Worm (Caenorhabditis elegans): ENCODE results near the gene mex-1.

DNA sequence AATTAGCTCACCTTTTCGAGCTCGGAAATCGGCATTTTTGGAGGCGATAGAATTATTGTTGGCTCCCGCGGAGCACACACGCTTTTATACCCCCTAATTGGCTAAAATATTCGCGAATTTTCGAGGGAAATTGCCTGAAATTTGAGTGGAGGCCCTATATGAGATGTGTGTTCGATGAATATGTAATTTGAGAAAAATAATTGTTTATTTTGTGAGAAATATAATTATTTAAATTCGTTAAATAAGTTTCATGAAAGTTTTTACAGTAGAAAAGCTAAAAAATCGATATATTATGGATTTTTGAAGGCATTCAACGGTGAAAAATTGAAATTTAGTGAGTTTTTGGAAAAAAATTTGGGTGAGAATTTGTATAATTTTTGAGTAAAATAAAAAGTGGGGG lies 5.2 kb downstream of the mex-1 start, which contains the start of gene acbp-6:
- TF ChIP-seq him-1 (tag; optimal IDR thresholded peaks at IDR 0.05), result no peak
- no peak for TF ChIP-seq dao-5 (tag; optimal IDR thresholded peaks at IDR 0.05)
- no peak for TF ChIP-seq W03F9.2 (tag; optimal IDR thresholded peaks at IDR 0.05)
